Fruit fly (Drosophila melanogaster): ENCODE results near the gene CG32795.
A peak's percentile ranks its signal among the peaks of the same experiment; 100 is the strongest.

CG32795 gene

dm6 chrX:2790055-2790617, at the start of gene CG32795:
CG32795 (minus strand) TSS chrX:2790567.
- TF ChIP-seq CG12659 (GFP tag; optimal IDR thresholded peaks at IDR 0.05) (peak; percentile 57), lilli (GFP tag; optimal IDR thresholded peaks at IDR 0.05) (peak; percentile 12), Oli (tag; optimal IDR thresholded peaks at IDR 0.05) (no peak), pzg (GFP tag; optimal IDR thresholded peaks at IDR 0.05) (peak; percentile 38), dmrt11E (tag; optimal IDR thresholded peaks at IDR 0.05) (peak; percentile 26), da (GFP tag; optimal IDR thresholded peaks at IDR 0.05) (no peak), CG13624 (GFP tag; optimal IDR thresholded peaks at IDR 0.05) (no peak), abd-A (tag; optimal IDR thresholded peaks at IDR 0.05) (peak; percentile 73), CG1024 (GFP tag; IDR thresholded peaks at IDR 0.05) (no peak), CG13775 (GFP tag; optimal IDR thresholded peaks at IDR 0.05) (peak; percentile 11), Scr (GFP tag; IDR thresholded peaks at IDR 0.05; ENCODE audit: partially characterized antibody) (peak; percentile 30), CG10654 (GFP tag; optimal IDR thresholded peaks at IDR 0.05) (no peak), MTF-1 (GFP tag; optimal IDR thresholded peaks at IDR 0.05; ENCODE audit: borderline replicate concordance) (no peak), hb (GFP tag; IDR thresholded peaks at IDR 0.05; ENCODE audit: partially characterized antibody) (no peak), crol (GFP tag; IDR thresholded peaks at IDR 0.05) (peak; percentile 87), chn (GFP tag; optimal IDR thresholded peaks at IDR 0.05) (peak; percentile 44), lbe (GFP tag; optimal IDR thresholded peaks at IDR 0.05) (peak; percentile 12), CoRest (tag; optimal IDR thresholded peaks at IDR 0.05) (peak; percentile 46), row (GFP tag; IDR thresholded peaks at IDR 0.05) (peak; percentile 89), ap (GFP tag; IDR thresholded peaks at IDR 0.05) (no peak), nom (GFP tag; optimal IDR thresholded peaks at IDR 0.05) (peak; percentile 10), Abd-B (GFP tag; optimal IDR thresholded peaks at IDR 0.05) (no peak), CG31441 (GFP tag; IDR thresholded peaks at IDR 0.05) (peak; percentile 45), CG34224 (GFP tag; IDR thresholded peaks at IDR 0.05; ENCODE audit: partially characterized antibody) (peak; percentile 37; the same call in 1 of the 3 replicates), CG7839 (tag; optimal IDR thresholded peaks at IDR 0.05) (no peak), knrl (GFP tag; IDR thresholded peaks at IDR 0.05; ENCODE audit: partially characterized antibody) (peak; percentile 53; the same call in 2 of the 3 replicates), CG12391 (tag; optimal IDR thresholded peaks at IDR 0.05) (peak; percentile 55), Opbp (GFP tag; IDR thresholded peaks at IDR 0.05; ENCODE audit: partially characterized antibody) (peak; percentile 54; the same call in 1 of the 3 replicates), CG18011 (GFP tag; optimal IDR thresholded peaks at IDR 0.05) (peak; percentile 92), E2f2 (GFP tag; IDR thresholded peaks at IDR 0.05) (peak; percentile 93), NFAT (GFP tag; IDR thresholded peaks at IDR 0.05) (no peak), CG14710 (tag; optimal IDR thresholded peaks at IDR 0.05) (peak; percentile 47), grau (tag; optimal IDR thresholded peaks at IDR 0.05) (peak; percentile 39), Sox100B (GFP tag; optimal IDR thresholded peaks at IDR 0.05) (peak; percentile 26), CG12155 (GFP tag; optimal IDR thresholded peaks at IDR 0.05) (peak; percentile 5), zen2 (GFP tag; IDR thresholded peaks at IDR 0.05; ENCODE audit: partially characterized antibody) (peak; percentile 74; the same call in 2 of the 3 replicates), CG3726 (GFP tag; IDR thresholded peaks at IDR 0.05) (no peak), Dek (tag; optimal IDR thresholded peaks at IDR 0.05) (peak; percentile 21), Nf-YC (tag; optimal IDR thresholded peaks at IDR 0.05) (peak; percentile 62), CG13287 (GFP tag; IDR thresholded peaks at IDR 0.05; ENCODE audit: partially characterized antibody) (peak; percentile 55; the same call in 1 of the 2 replicates), Med (GFP tag) (peak; percentile 47), ftz-f1 (GFP tag; optimal IDR thresholded peaks at IDR 0.05) (peak; percentile 100), Hr51 (GFP tag; optimal IDR thresholded peaks at IDR 0.05) (peak in 1 of 2 experiments; percentile 0), Nf-YB (GFP tag; optimal IDR thresholded peaks at IDR 0.05) (peak; percentile 33), Deaf1 (tag; optimal IDR thresholded peaks at IDR 0.05) (peak; percentile 71), CG7928 (GFP tag; optimal IDR thresholded peaks at IDR 0.05) (peak; percentile 56), CG5180 (GFP tag; optimal IDR thresholded peaks at IDR 0.05) (peak; percentile 57)

Measured in whole organism, embryonic.